Worm (Caenorhabditis elegans): ENCODE results near the gene epi-1.

Gene epi-1

ce11 chrIV:10727734-10728133 lies 61.1 kb downstream of the epi-1 start, which contains the start of gene ZC168.2:
Gene ZC168.2 (plus strand): TSS chrIV:10728034.
- no peak for TF ChIP-seq attf-5 (GFP tag; optimal IDR thresholded peaks at IDR 0.05)
- TF ChIP-seq madf-3 (GFP tag; IDR thresholded peaks at IDR 0.05): no peak
- TF ChIP-seq mes-4 (tag; optimal IDR thresholded peaks at IDR 0.05): no peak
- TF ChIP-seq ceh-27 (GFP tag; optimal IDR thresholded peaks at IDR 0.05): no peak
- TF ChIP-seq lsl-1 (GFP tag; optimal IDR thresholded peaks at IDR 0.05): no peak
- TF ChIP-seq Y95B8A.8 (GFP tag; IDR thresholded peaks at IDR 0.05): no peak
- no peak for TF ChIP-seq pha-4 (tag; optimal IDR thresholded peaks at IDR 0.05)
- TF ChIP-seq him-1 (tag; optimal IDR thresholded peaks at IDR 0.05): no peak
- TF ChIP-seq nhr-27 (tag; optimal IDR thresholded peaks at IDR 0.05): no peak
- TF ChIP-seq F22D6.2 (tag; optimal IDR thresholded peaks at IDR 0.05): no peak
- no peak for TF ChIP-seq hmg-20 (GFP tag; IDR thresholded peaks at IDR 0.05)
- TF ChIP-seq F55B11.4 (tag; optimal IDR thresholded peaks at IDR 0.05; ENCODE audit: borderline replicate concordance, insufficient read depth): no peak
- TF ChIP-seq akir-1 (GFP tag; optimal IDR thresholded peaks at IDR 0.05): no peak
- no peak for TF ChIP-seq lin-35 (GFP tag; optimal IDR thresholded peaks at IDR 0.05)
- TF ChIP-seq let-526 (GFP tag; IDR thresholded peaks at IDR 0.05): no peak
